Worm (Caenorhabditis elegans): ENCODE data around the gene bath-5.

- no peak for TF ChIP-seq xnd-1 (tag; optimal IDR thresholded peaks at IDR 0.05)
- TF ChIP-seq pbrm-1 (GFP tag; IDR thresholded peaks at IDR 0.05), result no peak
- no peak for TF ChIP-seq ama-1 (optimal IDR thresholded peaks at IDR 0.05)
- no peak for TF ChIP-seq ama-1 (GFP tag; optimal IDR thresholded peaks at IDR 0.05)
- no peak for TF ChIP-seq F49E8.2 (tag; optimal IDR thresholded peaks at IDR 0.05; ENCODE audit: insufficient read depth)
- no peak for TF ChIP-seq pha-4 (tag; optimal IDR thresholded peaks at IDR 0.05)
- TF ChIP-seq unc-62 (GFP tag; optimal IDR thresholded peaks at IDR 0.05), result no peak
- no peak for TF ChIP-seq B0261.1 (tag; optimal IDR thresholded peaks at IDR 0.05)
Observed at ce11 chrII:2028712-2029111, 3.0 kb downstream of the bath-5 start, which contains the start of gene bath-1.
